Fruit fly (Drosophila melanogaster) whole organism: Measurements from ENCODE around the gene dnd.

Experiments used
- pan ChIP-seq: fragments of >200 bp; optimal IDR thresholded peaks from 2 replicates; lab custom pipeline; 2017
- psq ChIP-seq: fragments of >200 bp; optimal IDR thresholded peaks from 2 replicates; lab custom pipeline; 2017

DNA sequence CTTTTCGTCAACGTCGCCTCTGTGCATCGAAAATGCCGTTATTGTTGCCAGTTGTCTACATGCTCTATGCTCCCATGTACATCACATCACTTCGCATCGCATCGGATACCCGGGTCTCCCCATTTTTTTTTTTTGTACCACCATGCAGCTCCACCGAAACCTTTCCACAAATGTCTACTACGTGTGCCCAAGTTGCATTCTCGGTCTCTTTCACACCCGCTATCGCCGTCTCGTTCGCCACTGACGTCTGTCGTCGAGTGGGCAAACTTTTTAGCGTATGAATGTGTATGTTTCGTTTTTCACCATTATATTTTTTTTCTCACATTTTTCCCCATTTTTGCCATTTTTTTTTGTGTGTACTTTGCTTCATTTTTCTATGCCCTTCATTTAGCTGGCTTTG lies 5.3 kb upstream of the dnd start:
- TF ChIP-seq pan (no peak), psq (no peak)
